Fruit fly (Drosophila melanogaster): Measurements from ENCODE around the gene CG34248.

DNA sequence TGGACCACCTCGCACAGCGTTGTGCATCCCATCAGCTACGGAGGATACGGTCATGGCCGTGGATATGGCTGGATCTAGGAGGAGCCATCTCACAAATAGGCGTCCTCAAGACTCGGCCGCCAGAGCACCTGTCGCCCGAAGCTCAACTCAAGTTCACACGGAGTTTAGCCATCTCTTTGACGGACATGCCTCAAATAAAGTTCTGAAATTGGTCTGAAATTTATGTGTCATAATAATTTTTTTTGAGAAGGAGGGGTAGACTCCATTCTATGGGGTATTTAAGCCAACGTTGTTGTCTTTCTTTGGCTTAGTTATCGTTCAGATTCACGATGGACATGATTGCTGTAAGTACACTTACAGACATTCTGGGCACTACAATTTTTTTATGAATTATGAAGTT is 7.7 kb downstream of the CG34248 start, which contains the start of gene CG13070:
- TF ChIP-seq psq (optimal IDR thresholded peaks at IDR 0.05) (no peak), insv (optimal IDR thresholded peaks at IDR 0.05) (no peak), ttk (optimal IDR thresholded peaks at IDR 0.05) (no peak), Myc (optimal IDR thresholded peaks at IDR 0.05) (no peak)

Data from Kc167 (cell line).